Worm (Caenorhabditis elegans) whole organism, L1 larva: ENCODE measurements around the gene Y25C1A.6.

ENCODE experiments used
- C04F5.9 ChIP-seq: sonication (generic microtip); optimal IDR thresholded peaks from 2 replicates; lab custom pipeline; 2016; ENCODE audit warnings: missing genetic modification characterization, missing compliant biosample characterization
- C16A3.4 ChIP-seq: fragments of 150-350 bp; optimal IDR thresholded peaks from 2 replicates; lab custom pipeline; 2014; ENCODE audit warnings: missing biosample characterization, missing genetic modification characterization
- elt-2 ChIP-seq: sonication (generic microtip); optimal IDR thresholded peaks from 2 replicates; lab custom pipeline; 2016; ENCODE audit warnings: missing genetic modification characterization, mild to moderate bottlenecking, inconsistent platforms, missing compliant biosample characterization, missing genetic modification reagents
- lin-15B ChIP-seq: fragments of 150-350 bp; sonication (generic microtip); optimal IDR thresholded peaks from 3 replicates; lab custom pipeline; 2014; ENCODE audit warnings: missing biosample characterization, missing genetic modification characterization
- lsy-2 ChIP-seq, 2 experiments: fragments of 150-350 bp; optimal IDR thresholded peaks; 2 replicates each; lab custom pipeline; 2014; ENCODE audit warnings: missing biosample characterization in 2 of 2, missing genetic modification characterization in 2 of 2
- nhr-20 ChIP-seq: sonication (generic microtip); optimal IDR thresholded peaks from 2 replicates; lab custom pipeline; 2016; ENCODE audit warnings: mild to moderate bottlenecking, missing genetic modification characterization, missing compliant biosample characterization
- nhr-77 ChIP-seq: fragments of 150-350 bp; optimal IDR thresholded peaks from 2 replicates; lab custom pipeline; 2014; ENCODE audit warnings: missing biosample characterization, missing genetic modification characterization
- pqm-1 ChIP-seq: sonication (generic microtip); optimal IDR thresholded peaks from 3 replicates; lab custom pipeline; 2017; ENCODE audit warnings: missing biosample characterization, missing genetic modification characterization
- tbx-2 ChIP-seq: sonication (generic microtip); optimal IDR thresholded peaks from 2 replicates; lab custom pipeline; 2016; ENCODE audit warnings: missing genetic modification characterization, missing compliant biosample characterization

ce11 chrII:3048989-3049388 lies 11.9 kb upstream of the Y25C1A.6 start:
- no peak for TF ChIP-seq tbx-2 (tag; lab: Kevin White, UChicago)
- TF ChIP-seq nhr-20 (tag; lab: Kevin White, UChicago): no peak
- TF ChIP-seq pqm-1 (tag; lab: Kevin White, UChicago): no peak
- TF ChIP-seq lsy-2 (tag; optimal IDR thresholded peaks at IDR 0.05; lab: Kevin White, UChicago): no peak
- no peak for TF ChIP-seq C04F5.9 (tag; lab: Kevin White, UChicago)
- TF ChIP-seq elt-2 (tag; lab: Kevin White, UChicago): no peak
- no peak for TF ChIP-seq lin-15B (tag; lab: Kevin White, UChicago)
- no peak for TF ChIP-seq nhr-77 (tag; lab: Kevin White, UChicago)
- TF ChIP-seq C16A3.4: no peak
